Worm (Caenorhabditis elegans): ENCODE measurements around the gene C27A2.7.

The C27A2.7 gene

ce11 chrII:5105020-5105419 lies 33.9 kb upstream of the C27A2.7 start:
- TF ChIP-seq nhr-76 (tag; optimal IDR thresholded peaks at IDR 0.05): peak; percentile 22
- peak; percentile 83 for TF ChIP-seq hlh-1 (tag; optimal IDR thresholded peaks at IDR 0.05)
- TF ChIP-seq ceh-43 (GFP tag; optimal IDR thresholded peaks at IDR 0.05): peak; percentile 93
- TF ChIP-seq nhr-28 (tag; optimal IDR thresholded peaks at IDR 0.05): peak; percentile 86
- TF ChIP-seq unc-39 (tag; optimal IDR thresholded peaks at IDR 0.05): peak; percentile 22
- peak; percentile 83 for TF ChIP-seq unc-62 (GFP tag; optimal IDR thresholded peaks at IDR 0.05)
- peak; percentile 36 for TF ChIP-seq pha-4 (tag; optimal IDR thresholded peaks at IDR 0.05)
- peak; percentile 19 for TF ChIP-seq elt-1 (tag; optimal IDR thresholded peaks at IDR 0.05; ENCODE audit: borderline replicate concordance, insufficient read depth)
- peak; percentile 98 for TF ChIP-seq cnd-1 (tag; optimal IDR thresholded peaks at IDR 0.05)
- TF ChIP-seq ham-2 (GFP tag; optimal IDR thresholded peaks at IDR 0.05): peak; percentile 95
- TF ChIP-seq mab-5 (tag; optimal IDR thresholded peaks at IDR 0.05): no peak
- peak; percentile 93 for TF ChIP-seq flh-1 (GFP tag; optimal IDR thresholded peaks at IDR 0.05)
- no peak for TF ChIP-seq ceh-39 (tag; optimal IDR thresholded peaks at IDR 0.05)
- TF ChIP-seq snpc-4 (tag; optimal IDR thresholded peaks at IDR 0.05): no peak
- TF ChIP-seq lsy-2 (tag; optimal IDR thresholded peaks at IDR 0.05): peak; percentile 71
- peak; percentile 53 for TF ChIP-seq nhr-237 (tag; optimal IDR thresholded peaks at IDR 0.05)
- peak; percentile 80 for TF ChIP-seq ztf-11 (tag; optimal IDR thresholded peaks at IDR 0.05)
- peak; percentile 98 for TF ChIP-seq ceh-83 (GFP tag; optimal IDR thresholded peaks at IDR 0.05)
- TF ChIP-seq mep-1 (tag; optimal IDR thresholded peaks at IDR 0.05): peak; percentile 92
- TF ChIP-seq bed-3 (GFP tag; optimal IDR thresholded peaks at IDR 0.05): peak; percentile 93
- no peak for TF ChIP-seq zip-8 (tag; optimal IDR thresholded peaks at IDR 0.05)
- peak; percentile 99 for TF ChIP-seq mls-2 (tag; optimal IDR thresholded peaks at IDR 0.05)
- TF ChIP-seq nhr-2 (tag; optimal IDR thresholded peaks at IDR 0.05): no peak
- peak; percentile 11 for TF ChIP-seq blmp-1 (tag; optimal IDR thresholded peaks at IDR 0.05)
- TF ChIP-seq lin-32 (GFP tag; optimal IDR thresholded peaks at IDR 0.05): peak; percentile 99
- peak; percentile 96 for TF ChIP-seq unc-120 (tag; optimal IDR thresholded peaks at IDR 0.05; ENCODE audit: poor library complexity, severe bottlenecking)
- TF ChIP-seq sem-2 (GFP tag; optimal IDR thresholded peaks at IDR 0.05): peak; percentile 94
- peak; percentile 99 for TF ChIP-seq drap-1 (GFP tag; optimal IDR thresholded peaks at IDR 0.05)
- peak; percentile 40 for TF ChIP-seq elt-3 (tag; optimal IDR thresholded peaks at IDR 0.05)
- TF ChIP-seq nhr-12 (tag; optimal IDR thresholded peaks at IDR 0.05): peak; percentile 72
- peak; percentile 96 for TF ChIP-seq tbx-8 (GFP tag; optimal IDR thresholded peaks at IDR 0.05)
- TF ChIP-seq M03D4.4 (tag; optimal IDR thresholded peaks at IDR 0.05): peak; percentile 98
- no peak for TF ChIP-seq ces-1 (GFP tag; optimal IDR thresholded peaks at IDR 0.05)
- peak; percentile 64 for TF ChIP-seq lin-13 (tag; optimal IDR thresholded peaks at IDR 0.05)
- TF ChIP-seq sptf-1 (tag; optimal IDR thresholded peaks at IDR 0.05): peak; percentile 99

ce11 chrII:5103784-5104457 lies 32.8 kb upstream of the C27A2.7 start, which contains the start of the genes C04G6.11 and mpk-2:
TSS of gene C04G6.11 (minus strand) at chrII:5103834.
TSS of gene mpk-2 (plus strand) at chrII:5104118.
- TF ChIP-seq elt-3 (tag; optimal IDR thresholded peaks at IDR 0.05) (no peak), lin-13 (tag; optimal IDR thresholded peaks at IDR 0.05) (no peak), mab-5 (tag; optimal IDR thresholded peaks at IDR 0.05) (no peak), nhr-76 (tag; optimal IDR thresholded peaks at IDR 0.05) (no peak), mls-2 (tag; optimal IDR thresholded peaks at IDR 0.05) (no peak), nhr-2 (tag; optimal IDR thresholded peaks at IDR 0.05) (no peak), ceh-39 (tag; optimal IDR thresholded peaks at IDR 0.05) (no peak), snpc-4 (tag; optimal IDR thresholded peaks at IDR 0.05) (no peak), lsy-2 (tag; optimal IDR thresholded peaks at IDR 0.05) (no peak), pha-4 (tag; optimal IDR thresholded peaks at IDR 0.05) (no peak)

ce11 chrII:5103189-5103588 lies 32.0 kb upstream of the C27A2.7 start:
- TF ChIP-seq nhr-12 (tag; optimal IDR thresholded peaks at IDR 0.05): no peak

ce11 chrII:5101701-5102100 lies 30.5 kb upstream of the C27A2.7 start, which contains the start of the genes idpb-3 and idpb-1:
TSS of gene idpb-3 (minus strand) at chrII:5101801.
TSS of gene idpb-1 (plus strand) at chrII:5101984.
- TF ChIP-seq ceh-39 (tag; optimal IDR thresholded peaks at IDR 0.05) (no peak), pha-4 (tag; optimal IDR thresholded peaks at IDR 0.05) (no peak), mep-1 (tag; optimal IDR thresholded peaks at IDR 0.05) (no peak), sptf-1 (tag; optimal IDR thresholded peaks at IDR 0.05) (no peak), unc-120 (tag; optimal IDR thresholded peaks at IDR 0.05; ENCODE audit: poor library complexity, severe bottlenecking) (no peak), blmp-1 (tag; optimal IDR thresholded peaks at IDR 0.05) (no peak), tbx-8 (GFP tag; optimal IDR thresholded peaks at IDR 0.05) (no peak), ceh-83 (GFP tag; optimal IDR thresholded peaks at IDR 0.05) (no peak), flh-1 (GFP tag; optimal IDR thresholded peaks at IDR 0.05) (no peak)
